Fruit fly (Drosophila melanogaster) whole organism, embryonic: ENCODE results near the gene pHCl-1.

Experiments
- ara ChIP-seq: fragments of 200-800 bp; sonication (Bioruptor generic); IDR thresholded peaks from 2 replicates; pipeline ENCODE4 v1.3.6; 2022; ENCODE audit warnings: missing biosample characterization, missing genetic modification characterization
- hbn ChIP-seq: fragments of 200-800 bp; sonication (Bioruptor generic); IDR thresholded peaks from 2 replicates; pipeline ENCODE4 v1.3.6; 2022; ENCODE audit warnings: missing biosample characterization, missing genetic modification characterization; ENCODE audit not compliant: partially characterized antibody
- oc ChIP-seq: fragments of 200-800 bp; sonication (Bioruptor generic); optimal IDR thresholded peaks from 2 replicates; lab custom pipeline; 2018; ENCODE audit warnings: missing biosample characterization, mild to moderate bottlenecking, missing genetic modification characterization, moderate library complexity
- p53 ChIP-seq: fragments of 200-800 bp; sonication (Bioruptor generic); optimal IDR thresholded peaks from 2 replicates; lab custom pipeline; 2016; ENCODE audit warnings: missing biosample characterization, missing genetic modification characterization

DNA sequence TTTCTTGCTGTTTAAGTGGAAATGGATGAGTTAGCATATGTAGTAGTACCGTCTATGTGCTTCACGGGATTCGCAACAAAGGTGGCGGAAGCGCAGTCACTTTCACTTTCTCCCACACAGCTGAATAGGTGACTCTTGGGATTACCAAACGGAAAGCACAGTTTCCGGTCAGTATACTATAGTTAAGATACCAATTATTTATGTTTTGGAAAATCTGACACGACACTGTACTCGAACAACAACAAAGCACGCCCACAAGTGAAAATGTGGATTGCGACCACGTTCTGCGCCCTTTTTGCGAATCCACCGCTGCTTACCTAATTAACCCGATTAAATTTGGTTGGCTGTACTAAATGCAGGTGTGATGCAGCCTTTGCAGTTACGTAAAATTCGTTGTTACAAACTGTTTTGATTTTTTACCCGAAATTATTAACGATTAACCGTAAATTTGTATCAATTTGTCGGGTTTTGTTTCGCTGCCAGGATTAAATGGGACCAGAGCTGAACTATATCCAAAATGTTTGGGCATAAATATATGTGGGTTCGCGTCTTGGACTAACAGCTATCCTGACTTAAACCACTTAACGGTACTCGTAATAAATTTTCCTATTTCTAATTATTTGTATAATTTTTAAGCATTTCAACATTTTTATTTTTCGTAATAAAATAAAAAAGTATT, 63.8 kb downstream of the pHCl-1 start, which contains the start of gene CG18081:
- TF ChIP-seq hbn (GFP tag; lab: Robert Waterston, UW) (no peak), oc (tag; lab: Kevin White, UChicago) (no peak), ara (no peak), p53 (GFP tag; lab: Kevin White, UChicago) (no peak)
